Worm (Caenorhabditis elegans): ENCODE data around the gene lin-32.
A peak's percentile ranks its signal among the peaks of the same experiment; 100 is the strongest.

The lin-32 gene

ce11 chrX:2215108-2215507 is 14.8 kb downstream of the lin-32 start (continued):
- no peak for TF ChIP-seq ama-1 (optimal IDR thresholded peaks at IDR 0.05)
- peak; percentile 5 for TF ChIP-seq C34F6.9 (tag; optimal IDR thresholded peaks at IDR 0.05)
- no peak for TF ChIP-seq Y55F3AM.14 (GFP tag; optimal IDR thresholded peaks at IDR 0.05)
- no peak for TF ChIP-seq nhr-23 (tag; optimal IDR thresholded peaks at IDR 0.05)
- TF ChIP-seq mbf-1 (tag; optimal IDR thresholded peaks at IDR 0.05): no peak
- TF ChIP-seq unc-39 (tag; optimal IDR thresholded peaks at IDR 0.05): no peak
- TF ChIP-seq nhr-21 (tag; optimal IDR thresholded peaks at IDR 0.05): peak; percentile 61
- TF ChIP-seq ztf-1 (GFP tag; conservative IDR thresholded peaks at IDR 0.05): no peak
- no peak for TF ChIP-seq zag-1 (tag; optimal IDR thresholded peaks at IDR 0.05)
- no peak for TF ChIP-seq elt-1 (tag; optimal IDR thresholded peaks at IDR 0.05)
- TF ChIP-seq nhr-77 (tag; optimal IDR thresholded peaks at IDR 0.05): no peak
- no peak for TF ChIP-seq dmd-4 (tag; optimal IDR thresholded peaks at IDR 0.05)
- no peak for TF ChIP-seq ZK546.5 (tag; optimal IDR thresholded peaks at IDR 0.05)
- no peak for TF ChIP-seq mab-5 (tag; optimal IDR thresholded peaks at IDR 0.05)
- no peak for TF ChIP-seq nhr-237 (tag; optimal IDR thresholded peaks at IDR 0.05)
- no peak for TF ChIP-seq lin-39 (tag; optimal IDR thresholded peaks at IDR 0.05)
- TF ChIP-seq sma-3 (GFP tag; optimal IDR thresholded peaks at IDR 0.05): peak; percentile 84
- no peak for TF ChIP-seq snpc-4 (tag; optimal IDR thresholded peaks at IDR 0.05)
- TF ChIP-seq ceh-16 (tag; optimal IDR thresholded peaks at IDR 0.05): no peak
- no peak for TF ChIP-seq ztf-4 (tag; optimal IDR thresholded peaks at IDR 0.05)

ce11 chrX:2214454-2214853 is 15.5 kb downstream of the lin-32 start:
- TF ChIP-seq ceh-16 (tag; optimal IDR thresholded peaks at IDR 0.05): no peak
- no peak for TF ChIP-seq sma-9 (GFP tag; optimal IDR thresholded peaks at IDR 0.05)
- no peak for TF ChIP-seq sma-9 (tag; optimal IDR thresholded peaks at IDR 0.05)
- TF ChIP-seq mdl-1 (tag; optimal IDR thresholded peaks at IDR 0.05): no peak
- TF ChIP-seq peb-1 (tag; optimal IDR thresholded peaks at IDR 0.05): peak; percentile 92
- TF ChIP-seq zag-1 (tag; optimal IDR thresholded peaks at IDR 0.05): no peak
- no peak for TF ChIP-seq crh-2 (tag; optimal IDR thresholded peaks at IDR 0.05)
- peak; percentile 8 for TF ChIP-seq blmp-1 (tag; optimal IDR thresholded peaks at IDR 0.05; ENCODE audit: insufficient read depth)

ce11 chrX:2213400-2214362 is 16.2 kb downstream of the lin-32 start:
- TF ChIP-seq elt-3 (tag; optimal IDR thresholded peaks at IDR 0.05) (no peak), ztf-1 (GFP tag; conservative IDR thresholded peaks at IDR 0.05) (no peak), skn-1 (tag; optimal IDR thresholded peaks at IDR 0.05) (no peak), nhr-129 (tag; optimal IDR thresholded peaks at IDR 0.05) (no peak), peb-1 (tag; optimal IDR thresholded peaks at IDR 0.05) (no peak), C34F6.9 (tag; optimal IDR thresholded peaks at IDR 0.05) (no peak), crh-2 (tag; optimal IDR thresholded peaks at IDR 0.05) (no peak), ceh-16 (tag; optimal IDR thresholded peaks at IDR 0.05) (no peak), lin-11 (tag; optimal IDR thresholded peaks at IDR 0.05) (no peak), nhr-6 (tag; optimal IDR thresholded peaks at IDR 0.05) (no peak), nhr-25 (tag; optimal IDR thresholded peaks at IDR 0.05) (no peak), unc-62 (GFP tag; optimal IDR thresholded peaks at IDR 0.05) (no peak), mdl-1 (tag; optimal IDR thresholded peaks at IDR 0.05) (no peak), nhr-11 (tag; optimal IDR thresholded peaks at IDR 0.05) (no peak), nhr-10 (tag; optimal IDR thresholded peaks at IDR 0.05) (no peak), nhr-23 (tag; optimal IDR thresholded peaks at IDR 0.05) (no peak), zag-1 (tag; optimal IDR thresholded peaks at IDR 0.05) (no peak)

ce11 chrX:2212712-2213111 is 17.2 kb downstream of the lin-32 start:
- TF ChIP-seq egl-27 (tag; optimal IDR thresholded peaks at IDR 0.05) (no peak), C34F6.9 (tag; optimal IDR thresholded peaks at IDR 0.05) (no peak), blmp-1 (tag; optimal IDR thresholded peaks at IDR 0.05; ENCODE audit: insufficient read depth) (peak; percentile 55), lsy-2 (tag; optimal IDR thresholded peaks at IDR 0.05) (no peak), sma-3 (GFP tag; optimal IDR thresholded peaks at IDR 0.05) (no peak)

Data from whole organism, L2 larva.